Fruit fly (Drosophila melanogaster): Measurements from ENCODE around the gene CG31689.
A peak's percentile ranks its signal among the peaks of the same experiment; 100 is the strongest.

CG31689 gene

dm6 chr2L:2752460-2753411 lies 27.3 kb downstream of the CG31689 start, which contains the start of gene Pgk (continued):
- TF ChIP-seq wor (GFP tag; IDR thresholded peaks at IDR 0.05) (no peak), Jarid2 (GFP tag; optimal IDR thresholded peaks at IDR 0.05) (peak; percentile 74), ab (GFP tag; optimal IDR thresholded peaks at IDR 0.05) (no peak), bsh (GFP tag; optimal IDR thresholded peaks at IDR 0.05) (peak; percentile 40 to 75), grn (GFP tag; optimal IDR thresholded peaks at IDR 0.05) (peak; percentile 5), lola (GFP tag; optimal IDR thresholded peaks at IDR 0.05) (peak in 1 of 3 experiments; percentile 0), CG18011 (GFP tag; optimal IDR thresholded peaks at IDR 0.05) (no peak), Camta (GFP tag; optimal IDR thresholded peaks at IDR 0.05) (peak; percentile 28), Dip3 (GFP tag; optimal IDR thresholded peaks at IDR 0.05) (peak; percentile 33), az2 (GFP tag; optimal IDR thresholded peaks at IDR 0.05) (no peak), CG12659 (GFP tag; optimal IDR thresholded peaks at IDR 0.05) (peak; percentile 20), CG14441 (GFP tag; IDR thresholded peaks at IDR 0.05) (no peak), Dref (GFP tag; IDR thresholded peaks at IDR 0.05) (no peak), CG16863 (GFP tag; optimal IDR thresholded peaks at IDR 0.05) (peak; percentile 29), sug (tag; optimal IDR thresholded peaks at IDR 0.05) (peak; percentile 39), Hr39 (optimal IDR thresholded peaks at IDR 0.05) (no peak), jumu (GFP tag; optimal IDR thresholded peaks at IDR 0.05) (peak; percentile 80), pzg (GFP tag; optimal IDR thresholded peaks at IDR 0.05) (peak; percentile 32), ttk (GFP tag; IDR thresholded peaks at IDR 0.05) (no peak), slbo (GFP tag; IDR thresholded peaks at IDR 0.05) (no peak), knrl (GFP tag; IDR thresholded peaks at IDR 0.05; ENCODE audit: partially characterized antibody) (no peak), CG2129 (GFP tag; IDR thresholded peaks at IDR 0.05; ENCODE audit: partially characterized antibody) (no peak), trem (tag; optimal IDR thresholded peaks at IDR 0.05) (peak; percentile 54), tx (GFP tag; optimal IDR thresholded peaks at IDR 0.05) (no peak), chinmo (GFP tag; IDR thresholded peaks at IDR 0.05; ENCODE audit: partially characterized antibody) (no peak), CTCF (GFP tag; optimal IDR thresholded peaks at IDR 0.05) (peak; percentile 44), CG17359 (tag; optimal IDR thresholded peaks at IDR 0.05) (peak; percentile 33), Neu2 (GFP tag; optimal IDR thresholded peaks at IDR 0.05; ENCODE audit: borderline replicate concordance) (no peak), tna (GFP tag; IDR thresholded peaks at IDR 0.05; ENCODE audit: partially characterized antibody) (no peak), salm (tag; optimal IDR thresholded peaks at IDR 0.05) (peak; percentile 66), Scr (GFP tag; IDR thresholded peaks at IDR 0.05; ENCODE audit: partially characterized antibody) (no peak), CG13624 (GFP tag; optimal IDR thresholded peaks at IDR 0.05) (no peak), repo (GFP tag; optimal IDR thresholded peaks at IDR 0.05) (no peak), sc (optimal IDR thresholded peaks at IDR 0.05) (no peak), sc (GFP tag; optimal IDR thresholded peaks at IDR 0.05) (peak; percentile 33), HLH3B (GFP tag; IDR thresholded peaks at IDR 0.05) (no peak), so (GFP tag; IDR thresholded peaks at IDR 0.05) (no peak), Fer1 (GFP tag; optimal IDR thresholded peaks at IDR 0.05) (peak; percentile 83), CG3163 (GFP tag; optimal IDR thresholded peaks at IDR 0.05) (peak; percentile 24), CG16815 (GFP tag; optimal IDR thresholded peaks at IDR 0.05) (no peak), YL-1 (GFP tag; optimal IDR thresholded peaks at IDR 0.05) (peak; percentile 17), wdn (GFP tag; IDR thresholded peaks at IDR 0.05) (no peak), E2f1 (GFP tag; IDR thresholded peaks at IDR 0.05) (no peak), Dad (GFP tag; optimal IDR thresholded peaks at IDR 0.05) (peak; percentile 44), kah (GFP tag; optimal IDR thresholded peaks at IDR 0.05) (peak; percentile 39), ase (GFP tag; IDR thresholded peaks at IDR 0.05) (no peak), CG14710 (tag; optimal IDR thresholded peaks at IDR 0.05) (peak; percentile 25), CG1832 (GFP tag; optimal IDR thresholded peaks at IDR 0.05) (no peak), vvl (GFP tag; IDR thresholded peaks at IDR 0.05) (no peak), fd96Cb (tag; optimal IDR thresholded peaks at IDR 0.05) (no peak)

All from whole organism, embryonic.